Worm (Caenorhabditis elegans) whole organism, young adult: ENCODE data around the gene srh-102.

Experiments used
- F57A8.1 ChIP-seq: fragments of 200-800 bp; sonication (Bioruptor generic); optimal IDR thresholded peaks from 2 replicates; lab custom pipeline; 2018; ENCODE audit warnings: mild to moderate bottlenecking, missing genetic modification characterization, moderate library complexity, missing compliant biosample characterization
- Y95B8A.8 ChIP-seq: fragments of 200-800 bp; sonication (Bioruptor generic); IDR thresholded peaks from 2 replicates; pipeline ENCODE4 v1.3.6; 2022; ENCODE audit warnings: missing genetic modification reagents, missing genetic modification characterization, missing compliant biosample characterization
- dpl-1 ChIP-seq: fragments of 150-350 bp; optimal IDR thresholded peaks from 2 replicates; lab custom pipeline; 2014; ENCODE audit warnings: missing biosample characterization, missing genetic modification reagents, missing genetic modification characterization
- lin-40 ChIP-seq: sonication (generic microtip); optimal IDR thresholded peaks from 2 replicates; lab custom pipeline; 2016; ENCODE audit warnings: missing genetic modification characterization, mild to moderate bottlenecking, missing compliant biosample characterization, missing genotype, missing genetic modification reagents
- lin-54 ChIP-seq: fragments of 200-800 bp; sonication (Bioruptor generic); optimal IDR thresholded peaks from 2 replicates; lab custom pipeline; 2018; ENCODE audit warnings: mild to moderate bottlenecking, missing genetic modification characterization, missing compliant biosample characterization
- lsy-27 ChIP-seq: sonication (generic microtip); optimal IDR thresholded peaks from 2 replicates; lab custom pipeline; 2017; ENCODE audit warnings: missing genetic modification characterization, mild to moderate bottlenecking, missing compliant biosample characterization, antibody characterized with exemption, missing genotype, borderline replicate concordance; ENCODE audit not compliant: insufficient read depth
- pha-4 ChIP-seq: fragments of 150-350 bp; sonication (generic microtip); optimal IDR thresholded peaks from 2 replicates; lab custom pipeline; 2014; ENCODE audit warnings: missing biosample characterization, missing genetic modification reagents, missing genetic modification characterization
- snpc-3.4 ChIP-seq: sonication (generic microtip); optimal IDR thresholded peaks from 2 replicates; lab custom pipeline; 2017; ENCODE audit warnings: missing genetic modification characterization, mild to moderate bottlenecking, missing compliant biosample characterization, antibody characterized with exemption, moderate library complexity, missing genotype, missing genetic modification reagents
- snpc-4 ChIP-seq, 5 experiments: fragments of 150-350 bp in 1 of 5; sonication (generic microtip) in 4 of 5; optimal IDR thresholded peaks; 2 replicates each; lab custom pipeline; 2014 to 2018; ENCODE audit warnings: missing genetic modification characterization in 5 of 5, missing biosample characterization in 3 of 5, antibody characterized with exemption in 2 of 5, mild to moderate bottlenecking in 2 of 5, missing compliant biosample characterization in 2 of 5, missing genotype in 2 of 5, moderate library complexity in 2 of 5, missing genetic modification reagents in 1 of 5
- unc-62 ChIP-seq: fragments of 150-350 bp; optimal IDR thresholded peaks from 2 replicates; lab custom pipeline; 2014; ENCODE audit warnings: missing biosample characterization, missing genetic modification reagents, missing genetic modification characterization

DNA sequence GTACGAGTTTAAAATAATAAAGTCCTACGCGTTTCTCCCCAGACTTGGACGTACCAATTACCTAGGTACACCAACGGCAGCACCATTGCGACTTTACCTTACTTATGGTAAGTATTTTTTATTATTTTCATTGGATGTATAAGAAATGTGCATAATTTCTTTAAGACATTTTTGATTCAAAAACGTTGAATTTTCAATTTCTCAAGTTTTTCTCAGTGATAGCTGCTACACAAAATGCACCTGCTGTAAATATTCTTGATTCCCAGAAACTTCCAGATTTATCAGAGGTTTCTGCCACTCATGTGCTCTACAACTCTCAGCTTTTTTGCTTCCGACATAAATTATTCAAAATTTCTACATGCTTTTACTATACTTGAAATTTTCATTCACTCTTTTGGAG, 16.7 kb upstream of the srh-102 start, which contains the start of gene srh-159:
- TF ChIP-seq unc-62 (GFP tag; lab: Kevin White, UChicago) = no peak
- no peak for TF ChIP-seq snpc-4 (GFP tag; optimal IDR thresholded peaks at IDR 0.05; lab: Kevin White, UChicago)
- no peak for TF ChIP-seq snpc-4 (tag; optimal IDR thresholded peaks at IDR 0.05; lab: Kevin White, UChicago)
- TF ChIP-seq Y95B8A.8 (GFP tag; lab: Robert Waterston, UW) = no peak
- no peak for TF ChIP-seq lin-54 (GFP tag; lab: Kevin White, UChicago)
- TF ChIP-seq dpl-1 = no peak
- TF ChIP-seq lsy-27 (tag; lab: Kevin White, UChicago) = no peak
- no peak for TF ChIP-seq snpc-3.4 (tag; lab: Kevin White, UChicago)
- no peak for TF ChIP-seq lin-40
- no peak for TF ChIP-seq F57A8.1
- TF ChIP-seq pha-4 (tag; lab: Kevin White, UChicago) = no peak
